Fruit fly (Drosophila melanogaster) whole organism, embryonic: ENCODE data around the gene Gem2.

Source experiments
- Bdp1 ChIP-seq: fragments of 200-800 bp; sonication (Bioruptor generic); optimal IDR thresholded peaks from 3 replicates; lab custom pipeline; 2016; ENCODE audit warnings: missing biosample characterization, missing genetic modification characterization
- Bteb2 ChIP-seq: fragments of 200-800 bp; sonication (Bioruptor generic); optimal IDR thresholded peaks from 2 replicates; lab custom pipeline; 2016; ENCODE audit warnings: missing biosample characterization, missing genetic modification characterization
- CG12155 ChIP-seq: fragments of 200-800 bp; sonication (Bioruptor generic); optimal IDR thresholded peaks from 3 replicates; lab custom pipeline; 2016; ENCODE audit warnings: missing biosample characterization, missing genetic modification characterization
- CG12219 ChIP-seq: fragments of 200-800 bp; sonication (Bioruptor generic); optimal IDR thresholded peaks from 3 replicates; lab custom pipeline; 2018; ENCODE audit warnings: missing biosample characterization, mild to moderate bottlenecking, missing genetic modification characterization
- CG13424 ChIP-seq: fragments of 200-800 bp; sonication (Bioruptor generic); optimal IDR thresholded peaks from 2 replicates; lab custom pipeline; 2019; ENCODE audit warnings: missing biosample characterization, mild to moderate bottlenecking, missing genetic modification characterization, moderate library complexity
- CG13775 ChIP-seq: fragments of 200-800 bp; sonication (Bioruptor generic); optimal IDR thresholded peaks from 3 replicates; lab custom pipeline; 2017; ENCODE audit warnings: missing biosample characterization, mild to moderate bottlenecking, missing genetic modification characterization
- CG14441 ChIP-seq: fragments of 200-800 bp; sonication (Bioruptor generic); IDR thresholded peaks from 2 replicates; pipeline ENCODE4 v1.3.6; 2022; ENCODE audit warnings: missing biosample characterization, missing genetic modification characterization
- CG15696 ChIP-seq: fragments of 200-800 bp; sonication (Bioruptor generic); optimal IDR thresholded peaks from 2 replicates; lab custom pipeline; 2019; ENCODE audit warnings: missing biosample characterization, mild to moderate bottlenecking, missing genetic modification characterization, moderate library complexity
- CG18476 ChIP-seq: fragments of 200-800 bp; sonication (Bioruptor generic); optimal IDR thresholded peaks from 2 replicates; lab custom pipeline; 2016; ENCODE audit warnings: missing biosample characterization, mild to moderate bottlenecking, missing genetic modification characterization
- CG30020 ChIP-seq: fragments of 200-800 bp; optimal IDR thresholded peaks from 2 replicates; lab custom pipeline; 2019; ENCODE audit warnings: missing biosample characterization, mild to moderate bottlenecking, missing genetic modification characterization, moderate library complexity
- CG30403 ChIP-seq: fragments of 200-800 bp; sonication (Bioruptor generic); optimal IDR thresholded peaks from 3 replicates; lab custom pipeline; 2016; ENCODE audit warnings: missing biosample characterization, missing genetic modification characterization
- CG30431 ChIP-seq: fragments of 200-800 bp; sonication (Bioruptor generic); optimal IDR thresholded peaks from 2 replicates; lab custom pipeline; 2017; ENCODE audit warnings: missing biosample characterization, missing genetic modification characterization
- CG32772 ChIP-seq: fragments of 200-800 bp; sonication (Bioruptor generic); IDR thresholded peaks from 2 replicates; pipeline ENCODE4 v1.3.6; 2022; ENCODE audit warnings: missing biosample characterization, missing genetic modification characterization
- CG4424 ChIP-seq: fragments of 200-800 bp; sonication (Bioruptor generic); optimal IDR thresholded peaks from 3 replicates; lab custom pipeline; 2016; ENCODE audit warnings: missing biosample characterization, missing genetic modification characterization
- CG4707 ChIP-seq: fragments of 200-800 bp; sonication (Bioruptor generic); optimal IDR thresholded peaks from 2 replicates; lab custom pipeline; 2018; ENCODE audit warnings: missing biosample characterization, mild to moderate bottlenecking, missing genetic modification characterization, moderate library complexity
- CG4854 ChIP-seq: fragments of 200-800 bp; sonication (Bioruptor generic); optimal IDR thresholded peaks from 2 replicates; lab custom pipeline; 2016; ENCODE audit warnings: missing biosample characterization, missing genetic modification characterization, inconsistent platforms
- CG5953 ChIP-seq: fragments of 200-800 bp; sonication (Bioruptor generic); IDR thresholded peaks from 2 replicates; pipeline ENCODE4 v1.3.6; 2022; ENCODE audit warnings: missing biosample characterization, missing genetic modification characterization
- CG6175 ChIP-seq: fragments of 200-800 bp; sonication (Bioruptor generic); IDR thresholded peaks from 3 replicates; pipeline ENCODE4 v1.3.6; 2022; ENCODE audit warnings: missing biosample characterization, missing genetic modification characterization
- CG9797 ChIP-seq: fragments of 200-800 bp; sonication (Bioruptor generic); optimal IDR thresholded peaks from 3 replicates; lab custom pipeline; 2018; ENCODE audit warnings: missing biosample characterization, mild to moderate bottlenecking, missing genetic modification characterization
- D ChIP-seq, 2 experiments: fragments of 200-800 bp in 1 of 2; fragments of >200 bp in 1 of 2; sonication (Bioruptor generic) in 1 of 2; optimal IDR thresholded peaks; 2 replicates in 1 of 2; 3 replicates in 1 of 2; lab custom pipeline; 2017; ENCODE audit warnings: mild to moderate bottlenecking in 1 of 2, missing biosample characterization in 1 of 2, missing genetic modification characterization in 1 of 2, missing genetic modification reagents in 1 of 2
- Fer3 ChIP-seq: fragments of 200-800 bp; sonication (Bioruptor generic); optimal IDR thresholded peaks from 2 replicates; lab custom pipeline; 2018; ENCODE audit warnings: missing biosample characterization, mild to moderate bottlenecking, missing genetic modification characterization, moderate library complexity
- HLH4C ChIP-seq: fragments of 200-800 bp; sonication (Bioruptor generic); IDR thresholded peaks from 3 replicates; pipeline ENCODE4 v1.3.6; 2022; ENCODE audit warnings: missing biosample characterization, missing genetic modification characterization; ENCODE audit not compliant: partially characterized antibody
- HmgZ ChIP-seq: fragments of 200-800 bp; sonication (Bioruptor generic); optimal IDR thresholded peaks from 2 replicates; lab custom pipeline; 2018; ENCODE audit warnings: missing biosample characterization, mild to moderate bottlenecking, missing genetic modification characterization
- Mrtf ChIP-seq: fragments of 200-800 bp; sonication (Bioruptor generic); IDR thresholded peaks from 3 replicates; pipeline ENCODE4 v1.3.6; 2022; ENCODE audit warnings: missing biosample characterization, missing genetic modification characterization
- NC2β ChIP-seq: fragments of 200-800 bp; sonication (Bioruptor generic); optimal IDR thresholded peaks from 2 replicates; lab custom pipeline; 2016; ENCODE audit warnings: missing biosample characterization, missing genetic modification characterization
- Oli ChIP-seq: fragments of 200-800 bp; sonication (Bioruptor generic); optimal IDR thresholded peaks from 2 replicates; lab custom pipeline; 2018; ENCODE audit warnings: missing biosample characterization, mild to moderate bottlenecking, missing genetic modification characterization, moderate library complexity
- Ravus ChIP-seq: fragments of 200-800 bp; sonication (Bioruptor generic); IDR thresholded peaks from 2 replicates; pipeline ENCODE4 v1.3.6; 2022; ENCODE audit warnings: missing biosample characterization, missing genetic modification characterization
- aop ChIP-seq: fragments of 200-800 bp; sonication (Bioruptor generic); IDR thresholded peaks from 2 replicates; pipeline ENCODE4 v1.3.6; 2022; ENCODE audit warnings: missing biosample characterization, missing genetic modification characterization
- cad ChIP-seq: fragments of >200 bp; optimal IDR thresholded peaks from 2 replicates; lab custom pipeline; 2017; ENCODE audit warnings: missing biosample characterization, missing genetic modification characterization
- chif ChIP-seq, 2 experiments: fragments of 200-800 bp; sonication (Bioruptor generic); optimal IDR thresholded peaks; 3 replicates each; lab custom pipeline; 2016; ENCODE audit warnings: missing biosample characterization in 2 of 2, missing genetic modification characterization in 2 of 2
- ci ChIP-seq: fragments of 200-800 bp; sonication (Bioruptor generic); IDR thresholded peaks from 3 replicates; pipeline ENCODE4 v1.3.6; 2022; ENCODE audit warnings: missing biosample characterization, missing genetic modification characterization
- disco-r ChIP-seq: fragments of 200-800 bp; sonication (Bioruptor generic); optimal IDR thresholded peaks from 2 replicates; lab custom pipeline; 2016; ENCODE audit warnings: missing biosample characterization, missing genetic modification characterization
- dmrt99B ChIP-seq: fragments of 200-800 bp; sonication (Bioruptor generic); optimal IDR thresholded peaks from 2 replicates; lab custom pipeline; 2018; ENCODE audit warnings: missing biosample characterization, mild to moderate bottlenecking, missing genetic modification characterization, moderate library complexity
- esg ChIP-seq: fragments of 200-800 bp; sonication (Bioruptor generic); conservative IDR thresholded peaks from 2 replicates; pipeline ENCODE4 v1.3.6; 2022; ENCODE audit warnings: missing biosample characterization, missing genetic modification characterization
- exex ChIP-seq: fragments of 200-800 bp; sonication (Bioruptor generic); optimal IDR thresholded peaks from 4 replicates; lab custom pipeline; 2018; ENCODE audit warnings: missing biosample characterization, mild to moderate bottlenecking, missing genetic modification characterization, moderate library complexity
- gcm2 ChIP-seq: fragments of 200-800 bp; sonication (Bioruptor generic); optimal IDR thresholded peaks from 2 replicates; lab custom pipeline; 2016; ENCODE audit warnings: missing biosample characterization, missing genetic modification characterization
- gem ChIP-seq: fragments of 200-800 bp; sonication (Bioruptor generic); optimal IDR thresholded peaks from 2 replicates; lab custom pipeline; 2019; ENCODE audit warnings: missing biosample characterization, mild to moderate bottlenecking, missing genetic modification characterization, moderate library complexity
- gsb ChIP-seq: fragments of 200-800 bp; sonication (Bioruptor generic); IDR thresholded peaks from 2 replicates; pipeline ENCODE4 v1.3.6; 2022; ENCODE audit warnings: missing biosample characterization, missing genetic modification characterization
- gt ChIP-seq: fragments of 200-800 bp; sonication (Bioruptor generic); IDR thresholded peaks from 2 replicates; pipeline ENCODE4 v1.3.6; 2022; ENCODE audit warnings: missing biosample characterization, missing genetic modification characterization
- h ChIP-seq: fragments of >200 bp; optimal IDR thresholded peaks from 2 replicates; lab custom pipeline; 2017
- ham ChIP-seq: fragments of 200-800 bp; sonication (Bioruptor generic); IDR thresholded peaks from 2 replicates; pipeline ENCODE4 v1.3.6; 2022; ENCODE audit warnings: missing biosample characterization, missing genetic modification characterization
- luna ChIP-seq: fragments of 200-800 bp; sonication (Bioruptor generic); optimal IDR thresholded peaks from 2 replicates; lab custom pipeline; 2016; ENCODE audit warnings: missing biosample characterization, missing genetic modification characterization
- maf-S ChIP-seq: fragments of 200-800 bp; sonication (Bioruptor generic); optimal IDR thresholded peaks from 2 replicates; lab custom pipeline; 2016; ENCODE audit warnings: missing biosample characterization, missing genetic modification characterization
- nerfin-2 ChIP-seq: fragments of 200-800 bp; sonication (Bioruptor generic); IDR thresholded peaks from 2 replicates; pipeline ENCODE4 v1.3.6; 2022; ENCODE audit warnings: missing biosample characterization, missing genetic modification characterization; ENCODE audit not compliant: partially characterized antibody
- pzg ChIP-seq: fragments of 200-800 bp; sonication (Bioruptor generic); optimal IDR thresholded peaks from 3 replicates; lab custom pipeline; 2018; ENCODE audit warnings: missing biosample characterization, mild to moderate bottlenecking, missing genetic modification characterization, moderate library complexity
- repo ChIP-seq: fragments of 200-800 bp; sonication (Bioruptor generic); optimal IDR thresholded peaks from 2 replicates; lab custom pipeline; 2016; ENCODE audit warnings: missing biosample characterization, missing genetic modification characterization
- sd ChIP-seq: fragments of 200-800 bp; sonication (Bioruptor generic); optimal IDR thresholded peaks from 3 replicates; lab custom pipeline; 2018; ENCODE audit warnings: missing biosample characterization, mild to moderate bottlenecking, missing genetic modification characterization, moderate library complexity
- seq ChIP-seq: fragments of 200-800 bp; sonication (Bioruptor generic); IDR thresholded peaks from 2 replicates; pipeline ENCODE4 v1.3.6; 2022; ENCODE audit warnings: missing biosample characterization, missing genetic modification characterization
- sob ChIP-seq: fragments of 200-800 bp; sonication (Bioruptor generic); IDR thresholded peaks from 2 replicates; pipeline ENCODE4 v1.3.6; 2022; ENCODE audit warnings: missing biosample characterization, missing genetic modification characterization
- toy ChIP-seq: fragments of 200-800 bp; sonication (Bioruptor generic); IDR thresholded peaks from 2 replicates; pipeline ENCODE4 v1.3.6; 2022; ENCODE audit warnings: missing biosample characterization, missing genetic modification characterization
- unc-4 ChIP-seq: fragments of 200-800 bp; sonication (Bioruptor generic); IDR thresholded peaks from 2 replicates; pipeline ENCODE4 v1.3.6; 2022; ENCODE audit warnings: missing biosample characterization, missing genetic modification characterization; ENCODE audit not compliant: partially characterized antibody
- vnd ChIP-seq: fragments of 200-800 bp; sonication (Bioruptor generic); IDR thresholded peaks from 3 replicates; pipeline ENCODE4 v1.3.6; 2022; ENCODE audit warnings: missing biosample characterization, missing genetic modification characterization; ENCODE audit not compliant: partially characterized antibody

Gene Gem2

DNA sequence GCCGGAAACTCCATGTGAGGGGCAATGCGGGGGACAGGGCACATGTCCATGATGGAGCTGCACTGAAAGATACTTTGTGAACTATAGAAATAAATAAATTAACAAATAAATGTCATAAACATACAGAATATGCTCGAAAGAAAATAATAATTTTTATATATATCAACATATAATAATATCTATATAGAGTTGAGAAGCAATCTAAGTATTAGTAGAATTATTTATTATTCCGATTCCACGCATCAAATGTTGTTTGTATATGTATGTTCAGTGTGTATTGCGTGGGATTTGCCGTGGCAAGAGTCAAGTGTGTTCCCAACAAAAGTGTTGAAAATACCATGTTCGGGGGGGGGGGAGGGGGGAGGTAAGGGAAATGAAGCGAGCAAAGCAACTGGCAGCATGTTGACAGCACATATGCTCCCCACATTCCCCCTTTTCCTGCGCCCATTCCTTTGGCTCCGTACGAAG is 43.3 kb downstream of the Gem2 start (continued):
- TF ChIP-seq CG12219 (GFP tag; lab: Kevin White, UChicago) (no peak), Ravus (GFP tag; lab: Robert Waterston, UW) (no peak), CG6175 (GFP tag; lab: Robert Waterston, UW) (no peak), CG30403 (GFP tag; lab: Kevin White, UChicago) (no peak), gsb (GFP tag; lab: Robert Waterston, UW) (no peak), dmrt99B (tag; lab: Kevin White, UChicago) (peak; percentile 59), luna (GFP tag; lab: Kevin White, UChicago) (no peak), CG15696 (tag; lab: Kevin White, UChicago) (no peak), Bdp1 (GFP tag; lab: Kevin White, UChicago) (no peak), aop (GFP tag; lab: Robert Waterston, UW) (no peak), disco-r (GFP tag; lab: Kevin White, UChicago) (no peak), toy (no peak), repo (GFP tag; lab: Kevin White, UChicago) (no peak), CG4424 (GFP tag; lab: Kevin White, UChicago) (peak; percentile 11), CG32772 (GFP tag; lab: Robert Waterston, UW) (no peak), CG5953 (no peak), CG13424 (tag; lab: Kevin White, UChicago) (peak; percentile 6), Oli (tag; lab: Kevin White, UChicago) (peak; percentile 32), CG30020 (tag; lab: Kevin White, UChicago) (no peak), Bteb2 (GFP tag; lab: Kevin White, UChicago) (no peak), CG12155 (GFP tag; lab: Kevin White, UChicago) (no peak), HLH4C (no peak), gem (tag; lab: Kevin White, UChicago) (peak; percentile 68), CG18476 (GFP tag; lab: Kevin White, UChicago) (no peak), CG4854 (GFP tag; lab: Kevin White, UChicago) (no peak), vnd (GFP tag; lab: Robert Waterston, UW) (no peak), gcm2 (no peak), CG14441 (GFP tag; lab: Robert Waterston, UW) (no peak), nerfin-2 (GFP tag; lab: Robert Waterston, UW) (no peak), gt (GFP tag; lab: Robert Waterston, UW) (no peak), CG30431 (GFP tag; lab: Kevin White, UChicago) (no peak), h (no peak), chif (GFP tag; optimal IDR thresholded peaks at IDR 0.05; lab: Kevin White, UChicago) (no peak), CG9797 (GFP tag; lab: Kevin White, UChicago) (no peak), seq (no peak), sd (tag; lab: Kevin White, UChicago) (no peak), ham (no peak), pzg (GFP tag; lab: Kevin White, UChicago) (no peak), D (optimal IDR thresholded peaks at IDR 0.05; lab: Kevin White, UChicago) (no peak), D (GFP tag; optimal IDR thresholded peaks at IDR 0.05; lab: Kevin White, UChicago) (no peak), HmgZ (tag; lab: Kevin White, UChicago) (no peak), sob (no peak), exex (tag; lab: Kevin White, UChicago) (no peak), ci (GFP tag; lab: Robert Waterston, UW) (no peak), maf-S (GFP tag; lab: Kevin White, UChicago) (no peak), CG13775 (GFP tag; lab: Kevin White, UChicago) (no peak), esg (GFP tag; lab: Robert Waterston, UW) (no peak), CG4707 (no peak), NC2β (GFP tag; lab: Kevin White, UChicago) (no peak), Fer3 (tag; lab: Kevin White, UChicago) (no peak), unc-4 (GFP tag; lab: Robert Waterston, UW) (no peak), Mrtf (GFP tag; lab: Robert Waterston, UW) (no peak), cad (GFP tag; lab: Kevin White, UChicago) (no peak)
